Worm (Caenorhabditis elegans): ENCODE data around the gene col-170.

col-170 gene

ce11 chrX:6334602-6335001 lies 3.1 kb downstream of the col-170 start:
- no peak for TF ChIP-seq unc-62 (GFP tag; optimal IDR thresholded peaks at IDR 0.05)

- TF ChIP-seq unc-62 (GFP tag; optimal IDR thresholded peaks at IDR 0.05): no peak
These were observed 5.8 kb downstream of the col-170 start for ce11 chrX:6337338-6337737.

- no peak for TF ChIP-seq unc-62 (GFP tag; optimal IDR thresholded peaks at IDR 0.05)
These were observed 6.4 kb downstream of the col-170 start, which contains the start of gene C03B1.13 for ce11 chrX:6337951-6338350. Gene C03B1.13, minus strand, starts transcription at chrX:6338051.

ce11 chrX:6338446-6338845 lies 6.9 kb downstream of the col-170 start:
- no peak for TF ChIP-seq unc-62 (GFP tag; optimal IDR thresholded peaks at IDR 0.05)

- no peak for TF ChIP-seq unc-62 (GFP tag; optimal IDR thresholded peaks at IDR 0.05)
These were observed 10.0 kb downstream of the col-170 start, which contains the start of gene C03B1.7 for ce11 chrX:6341513-6341912. Gene C03B1.7, plus strand, starts transcription at chrX:6341813.

- TF ChIP-seq unc-62 (GFP tag; optimal IDR thresholded peaks at IDR 0.05): no peak
These were observed 14.3 kb downstream of the col-170 start for ce11 chrX:6345785-6346184.

- no peak for TF ChIP-seq unc-62 (GFP tag; optimal IDR thresholded peaks at IDR 0.05)
These were observed 15.5 kb downstream of the col-170 start, which contains the start of gene C03B1.9 for ce11 chrX:6347013-6347412. Gene C03B1.9, minus strand, starts transcription at chrX:6347113.

- no peak for TF ChIP-seq unc-62 (GFP tag; optimal IDR thresholded peaks at IDR 0.05)
These were observed 18.5 kb downstream of the col-170 start, which contains the start of gene C03B1.6 for ce11 chrX:6350016-6350415. Gene C03B1.6, plus strand, starts transcription at chrX:6350316.

- no peak for TF ChIP-seq unc-62 (GFP tag; optimal IDR thresholded peaks at IDR 0.05)
These were observed 22.3 kb downstream of the col-170 start for ce11 chrX:6353763-6354162.

ce11 chrX:6355030-6355635 lies 23.6 kb downstream of the col-170 start, which contains the start of gene C03B1.5:
Gene C03B1.5, plus strand, starts transcription at chrX:6355585.
- TF ChIP-seq unc-62 (GFP tag; optimal IDR thresholded peaks at IDR 0.05): no peak

ce11 chrX:6357772-6358171 lies 26.3 kb downstream of the col-170 start, which contains the start of gene C03B1.10:
Gene C03B1.10, minus strand, starts transcription at chrX:6357872.
- no peak for TF ChIP-seq unc-62 (GFP tag; optimal IDR thresholded peaks at IDR 0.05)

- no peak for TF ChIP-seq unc-62 (GFP tag; optimal IDR thresholded peaks at IDR 0.05)
These were observed 28.6 kb downstream of the col-170 start for ce11 chrX:6360077-6360476.

- TF ChIP-seq unc-62 (GFP tag; optimal IDR thresholded peaks at IDR 0.05): no peak
These were observed 29.1 kb downstream of the col-170 start, which contains the start of gene C03B1.14 for ce11 chrX:6360658-6361057. Gene C03B1.14, minus strand, starts transcription at chrX:6360758.

ce11 chrX:6364196-6364595 lies 32.7 kb downstream of the col-170 start, which contains the start of gene C03B1.4:
Gene C03B1.4, plus strand, starts transcription at chrX:6364496.
- no peak for TF ChIP-seq unc-62 (GFP tag; optimal IDR thresholded peaks at IDR 0.05)

- TF ChIP-seq unc-62 (GFP tag; optimal IDR thresholded peaks at IDR 0.05): no peak
These were observed 34.2 kb downstream of the col-170 start, which contains the start of gene C03B1.3 for ce11 chrX:6365715-6366114. Gene C03B1.3, plus strand, starts transcription at chrX:6366015.

- TF ChIP-seq unc-62 (GFP tag; optimal IDR thresholded peaks at IDR 0.05): no peak
These were observed 38.2 kb downstream of the col-170 start, which contains the start of gene C03B1.2 for ce11 chrX:6369717-6370116. Gene C03B1.2, plus strand, starts transcription at chrX:6370017.
